Fruit fly (Drosophila melanogaster): ENCODE results near the gene CG10026.

CG10026 gene

dm6 chr2L:19423467-19424122 lies 30.5 kb upstream of the CG10026 start, which contains the start of the genes Alp12 and CG13085 (continued):
- TF ChIP-seq z (GFP tag; IDR thresholded peaks at IDR 0.05) (peak; percentile 69; the same call in 2 of the 3 replicates), CG8281 (tag; optimal IDR thresholded peaks at IDR 0.05) (peak; percentile 93), CG18262 (tag; optimal IDR thresholded peaks at IDR 0.05) (peak; percentile 99), dati (GFP tag; IDR thresholded peaks at IDR 0.05) (peak; percentile 41; the same call in 1 of the 2 replicates), slbo (GFP tag; IDR thresholded peaks at IDR 0.05) (peak; percentile 96), CG3838 (GFP tag; optimal IDR thresholded peaks at IDR 0.05) (peak; percentile 90), CG14710 (tag; optimal IDR thresholded peaks at IDR 0.05) (peak; percentile 97), CG12659 (GFP tag; optimal IDR thresholded peaks at IDR 0.05) (peak; percentile 100), ab (GFP tag; optimal IDR thresholded peaks at IDR 0.05) (peak; percentile 63), Usf (GFP tag; optimal IDR thresholded peaks at IDR 0.05) (peak; percentile 95), Kr (GFP tag; optimal IDR thresholded peaks at IDR 0.05) (no peak), Dll (GFP tag; IDR thresholded peaks at IDR 0.05; ENCODE audit: partially characterized antibody) (no peak; the same call in 3 of the 4 replicates), ems (GFP tag; optimal IDR thresholded peaks at IDR 0.05) (peak; percentile 94), grau (tag; optimal IDR thresholded peaks at IDR 0.05) (peak; percentile 98), lov (optimal IDR thresholded peaks at IDR 0.05) (no peak), lov (GFP tag; IDR thresholded peaks at IDR 0.05) (peak; percentile 79; the same call in 2 of the 3 replicates), CG2889 (GFP tag; IDR thresholded peaks at IDR 0.05) (peak; percentile 95), ase (GFP tag; IDR thresholded peaks at IDR 0.05) (peak; percentile 89), CG12769 (tag; optimal IDR thresholded peaks at IDR 0.05) (peak; percentile 86), CG31441 (GFP tag; IDR thresholded peaks at IDR 0.05) (peak; percentile 96), gsb-n (tag; optimal IDR thresholded peaks at IDR 0.05) (peak; percentile 96), gfzf (GFP tag; optimal IDR thresholded peaks at IDR 0.05) (peak; percentile 0), eve (GFP tag; optimal IDR thresholded peaks at IDR 0.05) (no peak), NFAT (GFP tag; IDR thresholded peaks at IDR 0.05) (peak; percentile 92), vnd (GFP tag; IDR thresholded peaks at IDR 0.05; ENCODE audit: partially characterized antibody) (no peak), CG17912 (GFP tag; optimal IDR thresholded peaks at IDR 0.05) (peak; percentile 81), repo (GFP tag; optimal IDR thresholded peaks at IDR 0.05) (peak; percentile 85), da (GFP tag; optimal IDR thresholded peaks at IDR 0.05) (peak; percentile 80), Doc3 (GFP tag; IDR thresholded peaks at IDR 0.05; ENCODE audit: partially characterized antibody) (no peak), eyg (GFP tag; optimal IDR thresholded peaks at IDR 0.05) (peak; percentile 89), salm (tag; optimal IDR thresholded peaks at IDR 0.05) (peak; percentile 97), aop (GFP tag; IDR thresholded peaks at IDR 0.05) (peak; percentile 36), Dbx (GFP tag; IDR thresholded peaks at IDR 0.05) (peak; percentile 96), danr (GFP tag; IDR thresholded peaks at IDR 0.05) (peak; percentile 93), fd3F (GFP tag; optimal IDR thresholded peaks at IDR 0.05) (peak; percentile 97), CG16813 (GFP tag; IDR thresholded peaks at IDR 0.05; ENCODE audit: partially characterized antibody) (no peak), Dad (GFP tag; optimal IDR thresholded peaks at IDR 0.05) (peak; percentile 86), so (GFP tag; IDR thresholded peaks at IDR 0.05) (peak; percentile 98), Spps (tag; optimal IDR thresholded peaks at IDR 0.05) (peak; percentile 93), en (GFP tag; optimal IDR thresholded peaks at IDR 0.05) (peak; percentile 87), zen (tag; optimal IDR thresholded peaks at IDR 0.05) (peak; percentile 92), CG12299 (tag; optimal IDR thresholded peaks at IDR 0.05) (peak; percentile 98), lbe (GFP tag; optimal IDR thresholded peaks at IDR 0.05) (peak; percentile 82), Sox102F (GFP tag; optimal IDR thresholded peaks at IDR 0.05) (peak; percentile 97), Asciz (GFP tag; optimal IDR thresholded peaks at IDR 0.05) (peak; percentile 99), gcm2 (GFP tag; optimal IDR thresholded peaks at IDR 0.05) (peak; percentile 88), CG12942 (GFP tag; optimal IDR thresholded peaks at IDR 0.05) (peak; percentile 95), CG17568 (GFP tag; optimal IDR thresholded peaks at IDR 0.05) (peak; percentile 97), sima (GFP tag; optimal IDR thresholded peaks at IDR 0.05) (peak; percentile 81), CG10543 (GFP tag; optimal IDR thresholded peaks at IDR 0.05) (peak; percentile 100)
